Fruit fly (Drosophila melanogaster): Measurements from ENCODE around the gene Stip1.

Stip1 gene

DNA sequence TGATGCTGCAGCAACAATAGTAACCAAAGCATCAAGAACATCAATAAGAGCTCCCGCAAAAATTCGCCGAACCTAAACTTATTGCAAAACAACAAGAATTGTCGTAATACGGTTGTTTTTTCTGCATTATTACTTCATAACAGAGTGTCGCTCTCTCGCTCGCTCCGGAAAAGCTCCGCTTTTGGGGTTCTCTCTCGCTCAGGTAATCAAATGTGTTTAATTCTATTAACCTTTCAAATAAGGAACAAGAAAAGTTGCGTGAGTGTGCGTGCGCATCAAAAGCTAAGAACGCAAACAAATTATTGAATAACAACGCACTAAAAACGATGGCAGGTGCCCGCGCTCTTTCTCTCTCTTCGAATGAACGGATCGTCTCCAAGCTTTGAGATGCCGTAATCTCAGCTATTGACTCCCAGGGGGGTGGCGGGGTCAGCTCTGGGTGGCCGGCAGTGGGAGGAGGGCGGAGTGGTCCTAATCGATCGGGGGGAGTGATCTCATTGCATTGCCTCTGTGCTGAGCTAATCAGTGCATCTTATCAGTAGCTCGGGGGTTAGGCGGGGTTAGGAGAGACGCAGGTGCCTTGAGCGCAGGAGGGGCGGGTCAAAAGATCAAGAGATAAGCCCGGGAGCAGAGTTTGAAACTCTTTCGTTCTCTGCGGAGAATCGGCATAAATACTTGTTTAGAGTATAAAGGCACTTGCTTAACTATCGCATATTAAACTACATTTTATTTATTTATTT is 11.4 kb downstream of the Stip1 start (continued):
- no peak for TF ChIP-seq CG31441 (GFP tag; IDR thresholded peaks at IDR 0.05)
- TF ChIP-seq ewg (GFP tag; optimal IDR thresholded peaks at IDR 0.05): no peak
- no peak for TF ChIP-seq CG7786 (GFP tag; optimal IDR thresholded peaks at IDR 0.05)
- TF ChIP-seq psq (GFP tag; optimal IDR thresholded peaks at IDR 0.05): no peak
- TF ChIP-seq B-H2 (GFP tag; optimal IDR thresholded peaks at IDR 0.05): no peak
- TF ChIP-seq CG8944 (GFP tag; optimal IDR thresholded peaks at IDR 0.05): no peak
- peak in 1 of 2 experiments; percentile 96 for TF ChIP-seq Pdp1 (GFP tag; optimal IDR thresholded peaks at IDR 0.05)
- 0 out of 2 replicates have a peak, but pooled peaks have one; percentile 25 for TF ChIP-seq ato (GFP tag; IDR thresholded peaks at IDR 0.05; ENCODE audit: partially characterized antibody)
- TF ChIP-seq CG8478 (optimal IDR thresholded peaks at IDR 0.05): no peak
- no peak for TF ChIP-seq NC2α (GFP tag; optimal IDR thresholded peaks at IDR 0.05)
- TF ChIP-seq CG13424 (tag; optimal IDR thresholded peaks at IDR 0.05): no peak
- TF ChIP-seq CG30431 (GFP tag; optimal IDR thresholded peaks at IDR 0.05): no peak
- TF ChIP-seq PHDP (tag; optimal IDR thresholded peaks at IDR 0.05): no peak
- no peak for TF ChIP-seq fd96Cb (tag; optimal IDR thresholded peaks at IDR 0.05)
- no peak for TF ChIP-seq gro (GFP tag; optimal IDR thresholded peaks at IDR 0.05)
- TF ChIP-seq Myb (GFP tag; optimal IDR thresholded peaks at IDR 0.05): no peak
- TF ChIP-seq CG1233 (GFP tag; optimal IDR thresholded peaks at IDR 0.05): no peak
- peak; percentile 55 for TF ChIP-seq CG12769 (tag; optimal IDR thresholded peaks at IDR 0.05)
- TF ChIP-seq Meics (GFP tag; optimal IDR thresholded peaks at IDR 0.05): no peak
- TF ChIP-seq cg (GFP tag; optimal IDR thresholded peaks at IDR 0.05): peak; percentile 18
- TF ChIP-seq CG11695 (GFP tag; IDR thresholded peaks at IDR 0.05): no peak
- TF ChIP-seq kah (GFP tag; optimal IDR thresholded peaks at IDR 0.05): no peak
- TF ChIP-seq sug (tag; optimal IDR thresholded peaks at IDR 0.05): peak; percentile 99
- no peak for TF ChIP-seq gcm2 (GFP tag; optimal IDR thresholded peaks at IDR 0.05)
- TF ChIP-seq Atf-2 (GFP tag; optimal IDR thresholded peaks at IDR 0.05): no peak
- no peak for TF ChIP-seq Dfd (GFP tag; optimal IDR thresholded peaks at IDR 0.05)
- TF ChIP-seq Bteb2 (GFP tag; optimal IDR thresholded peaks at IDR 0.05): no peak
- no peak for TF ChIP-seq bigmax (GFP tag; optimal IDR thresholded peaks at IDR 0.05)
- no peak for TF ChIP-seq eve (GFP tag; optimal IDR thresholded peaks at IDR 0.05)
- TF ChIP-seq CG3281 (GFP tag; optimal IDR thresholded peaks at IDR 0.05): no peak
- no peak for TF ChIP-seq Hmx (GFP tag; optimal IDR thresholded peaks at IDR 0.05)
- no peak for TF ChIP-seq hkb (optimal IDR thresholded peaks at IDR 0.05)
- no peak for TF ChIP-seq hkb (GFP tag; IDR thresholded peaks at IDR 0.05)
- no peak for TF ChIP-seq Jarid2 (GFP tag; optimal IDR thresholded peaks at IDR 0.05)
- no peak for TF ChIP-seq CG9876 (GFP tag; optimal IDR thresholded peaks at IDR 0.05)
- TF ChIP-seq CG10565 (GFP tag; optimal IDR thresholded peaks at IDR 0.05): no peak
- no peak for TF ChIP-seq Sin3A (optimal IDR thresholded peaks at IDR 0.05)
- no peak for TF ChIP-seq dysf (GFP tag; IDR thresholded peaks at IDR 0.05)
- TF ChIP-seq sens-2 (GFP tag; IDR thresholded peaks at IDR 0.05): 0 out of 2 replicates have a peak, but pooled peaks have one; percentile 13
- no peak for TF ChIP-seq trh (GFP tag; optimal IDR thresholded peaks at IDR 0.05)
- TF ChIP-seq CG3065 (GFP tag; optimal IDR thresholded peaks at IDR 0.05): no peak
- TF ChIP-seq CG2199 (GFP tag; IDR thresholded peaks at IDR 0.05): 0 out of 3 replicates have a peak, but pooled peaks have one; percentile 17
- no peak for TF ChIP-seq tup (GFP tag; optimal IDR thresholded peaks at IDR 0.05)
- TF ChIP-seq Nf-YB (GFP tag; optimal IDR thresholded peaks at IDR 0.05): no peak
- no peak for TF ChIP-seq odd (GFP tag; optimal IDR thresholded peaks at IDR 0.05)
- TF ChIP-seq CG9609 (GFP tag; optimal IDR thresholded peaks at IDR 0.05): no peak
- no peak for TF ChIP-seq ttk (GFP tag; IDR thresholded peaks at IDR 0.05)
- TF ChIP-seq CG10654 (GFP tag; optimal IDR thresholded peaks at IDR 0.05): no peak
- TF ChIP-seq BtbVII (GFP tag; optimal IDR thresholded peaks at IDR 0.05): peak; percentile 23
- TF ChIP-seq emc (GFP tag; optimal IDR thresholded peaks at IDR 0.05): no peak
- TF ChIP-seq ash1 (GFP tag; optimal IDR thresholded peaks at IDR 0.05): no peak
